Worm (Caenorhabditis elegans) whole organism, L2 larva: ENCODE data around the gene F14E5.2.

Experiments
- C34F6.9 ChIP-seq: fragments of 150-350 bp; optimal IDR thresholded peaks from 2 replicates; lab custom pipeline; 2014; ENCODE audit warnings: missing biosample characterization, missing genetic modification characterization
- F13H6.1 ChIP-seq: sonication (generic microtip); optimal IDR thresholded peaks from 2 replicates; lab custom pipeline; 2016; ENCODE audit warnings: missing genetic modification characterization, missing compliant biosample characterization
- R02D3.7 ChIP-seq: fragments of 150-350 bp; optimal IDR thresholded peaks from 2 replicates; lab custom pipeline; 2014; ENCODE audit warnings: missing biosample characterization, missing genetic modification characterization
- Y55F3AM.14 ChIP-seq: fragments of 200-800 bp; sonication (Bioruptor generic); optimal IDR thresholded peaks from 2 replicates; lab custom pipeline; 2018; ENCODE audit warnings: mild to moderate bottlenecking, missing genetic modification characterization, missing compliant biosample characterization
- ZK546.5 ChIP-seq: sonication (generic microtip); optimal IDR thresholded peaks from 2 replicates; lab custom pipeline; 2017; ENCODE audit warnings: missing biosample characterization, missing genetic modification characterization
- alr-1 ChIP-seq: fragments of 150-350 bp; optimal IDR thresholded peaks from 2 replicates; lab custom pipeline; 2014; ENCODE audit warnings: missing biosample characterization, missing genetic modification characterization
- aly-2 ChIP-seq: fragments of 150-350 bp; optimal IDR thresholded peaks from 2 replicates; lab custom pipeline; 2014; ENCODE audit warnings: missing biosample characterization, missing genetic modification characterization
- ama-1 ChIP-seq: fragments of 150-350 bp; optimal IDR thresholded peaks from 2 replicates; lab custom pipeline; 2018; ENCODE audit warnings: inconsistent platforms
- blmp-1 ChIP-seq: sonication (generic microtip); optimal IDR thresholded peaks from 2 replicates; lab custom pipeline; 2017; ENCODE audit warnings: missing genetic modification characterization, mild to moderate bottlenecking, missing compliant biosample characterization, antibody characterized with exemption, moderate library complexity; ENCODE audit not compliant: insufficient read depth
- ceh-16 ChIP-seq: fragments of 150-350 bp; optimal IDR thresholded peaks from 2 replicates; lab custom pipeline; 2014; ENCODE audit warnings: missing biosample characterization, missing genetic modification characterization
- ceh-82 ChIP-seq: fragments of 150-350 bp; optimal IDR thresholded peaks from 2 replicates; lab custom pipeline; 2014; ENCODE audit warnings: missing biosample characterization, missing genetic modification characterization
- crh-2 ChIP-seq: sonication (generic microtip); optimal IDR thresholded peaks from 2 replicates; lab custom pipeline; 2017; ENCODE audit warnings: missing biosample characterization, missing genetic modification characterization
- dmd-4 ChIP-seq: sonication (generic microtip); optimal IDR thresholded peaks from 2 replicates; lab custom pipeline; 2017; ENCODE audit warnings: missing biosample characterization, missing genetic modification characterization
- egl-27 ChIP-seq: sonication (generic microtip); optimal IDR thresholded peaks from 3 replicates; lab custom pipeline; 2017; ENCODE audit warnings: missing biosample characterization, missing genetic modification reagents, missing genetic modification characterization
- elt-1 ChIP-seq: fragments of 150-350 bp; optimal IDR thresholded peaks from 2 replicates; lab custom pipeline; 2014; ENCODE audit warnings: missing biosample characterization, missing genetic modification characterization
- elt-3 ChIP-seq: sonication (generic microtip); optimal IDR thresholded peaks from 2 replicates; lab custom pipeline; 2017; ENCODE audit warnings: missing biosample characterization, missing genetic modification characterization
- fos-1 ChIP-seq: fragments of 150-350 bp; optimal IDR thresholded peaks from 2 replicates; lab custom pipeline; 2014; ENCODE audit warnings: missing biosample characterization, missing genetic modification characterization
- gmeb-1 ChIP-seq: fragments of 150-350 bp; optimal IDR thresholded peaks from 2 replicates; lab custom pipeline; 2014; ENCODE audit warnings: missing biosample characterization, missing genetic modification characterization
- lin-11 ChIP-seq: fragments of 150-350 bp; sonication (generic microtip); optimal IDR thresholded peaks from 2 replicates; lab custom pipeline; 2014; ENCODE audit warnings: missing biosample characterization, missing genetic modification characterization, inconsistent platforms, mixed read lengths
- lin-13 ChIP-seq: fragments of 150-350 bp; optimal IDR thresholded peaks from 2 replicates; lab custom pipeline; 2014; ENCODE audit warnings: missing biosample characterization, missing genetic modification reagents, missing genetic modification characterization
- lin-39 ChIP-seq: fragments of 150-350 bp; optimal IDR thresholded peaks from 2 replicates; lab custom pipeline; 2014; ENCODE audit warnings: missing biosample characterization, missing genetic modification reagents, missing genetic modification characterization
- lsy-2 ChIP-seq, 2 experiments: fragments of 150-350 bp in 1 of 2; sonication (generic microtip) in 1 of 2; optimal IDR thresholded peaks; 2 replicates each; lab custom pipeline; 2014 to 2017; ENCODE audit warnings: missing biosample characterization in 2 of 2, missing genetic modification characterization in 2 of 2
- mab-5 ChIP-seq: fragments of 150-350 bp; optimal IDR thresholded peaks from 2 replicates; lab custom pipeline; 2014; ENCODE audit warnings: missing biosample characterization, missing genetic modification characterization
- mdl-1 ChIP-seq, 2 experiments: fragments of 150-350 bp in 1 of 2; sonication (generic microtip) in 1 of 2; optimal IDR thresholded peaks; 2 replicates each; lab custom pipeline; 2017; ENCODE audit warnings: missing biosample characterization in 2 of 2, missing genetic modification characterization in 2 of 2
- nhr-10 ChIP-seq: sonication (generic microtip); optimal IDR thresholded peaks from 2 replicates; lab custom pipeline; 2017; ENCODE audit warnings: missing biosample characterization, missing genetic modification characterization
- nhr-11 ChIP-seq: fragments of 150-350 bp; optimal IDR thresholded peaks from 2 replicates; lab custom pipeline; 2014; ENCODE audit warnings: missing biosample characterization, missing genetic modification characterization
- nhr-12 ChIP-seq: fragments of 150-350 bp; optimal IDR thresholded peaks from 2 replicates; lab custom pipeline; 2014; ENCODE audit warnings: missing biosample characterization, missing genetic modification characterization
- nhr-129 ChIP-seq: fragments of 150-350 bp; optimal IDR thresholded peaks from 2 replicates; lab custom pipeline; 2014; ENCODE audit warnings: missing biosample characterization, missing genetic modification characterization
- nhr-21 ChIP-seq: fragments of 150-350 bp; optimal IDR thresholded peaks from 2 replicates; lab custom pipeline; 2014; ENCODE audit warnings: missing biosample characterization, missing genetic modification characterization
- nhr-23 ChIP-seq: fragments of 150-350 bp; optimal IDR thresholded peaks from 2 replicates; lab custom pipeline; 2014; ENCODE audit warnings: missing biosample characterization, missing genetic modification reagents, missing genetic modification characterization
- nhr-237 ChIP-seq: fragments of 150-350 bp; optimal IDR thresholded peaks from 2 replicates; lab custom pipeline; 2014; ENCODE audit warnings: missing biosample characterization, missing genetic modification characterization
- nhr-25 ChIP-seq: fragments of 150-350 bp; sonication (generic microtip); optimal IDR thresholded peaks from 3 replicates; lab custom pipeline; 2014; ENCODE audit warnings: missing biosample characterization, missing genetic modification characterization
- nhr-6 ChIP-seq: fragments of 150-350 bp; optimal IDR thresholded peaks from 2 replicates; lab custom pipeline; 2014; ENCODE audit warnings: missing biosample characterization, missing genetic modification characterization
- nhr-77 ChIP-seq: fragments of 150-350 bp; optimal IDR thresholded peaks from 2 replicates; lab custom pipeline; 2014; ENCODE audit warnings: missing biosample characterization, missing genetic modification characterization
- peb-1 ChIP-seq: fragments of 150-350 bp; optimal IDR thresholded peaks from 2 replicates; lab custom pipeline; 2014; ENCODE audit warnings: missing biosample characterization, missing genetic modification characterization
- sem-4 ChIP-seq: fragments of 150-350 bp; optimal IDR thresholded peaks from 2 replicates; lab custom pipeline; 2014; ENCODE audit warnings: missing biosample characterization, missing genetic modification reagents, missing genetic modification characterization
- skn-1 ChIP-seq: sonication (generic microtip); optimal IDR thresholded peaks from 2 replicates; lab custom pipeline; 2017; ENCODE audit warnings: missing biosample characterization, missing genetic modification characterization
- sma-3 ChIP-seq: sonication (generic microtip); optimal IDR thresholded peaks from 2 replicates; lab custom pipeline; 2016; ENCODE audit warnings: missing genetic modification reagents, missing genetic modification characterization, missing compliant biosample characterization
- sma-9 ChIP-seq, 2 experiments: fragments of 150-350 bp in 1 of 2; sonication (generic microtip) in 1 of 2; optimal IDR thresholded peaks; 2 replicates each; lab custom pipeline; 2014 to 2016; ENCODE audit warnings: missing genetic modification characterization in 2 of 2, mild to moderate bottlenecking in 1 of 2, missing biosample characterization in 1 of 2, missing compliant biosample characterization in 1 of 2, missing genetic modification reagents in 1 of 2, moderate library complexity in 1 of 2
- snpc-4 ChIP-seq: fragments of 150-350 bp; optimal IDR thresholded peaks from 2 replicates; lab custom pipeline; 2014; ENCODE audit warnings: missing biosample characterization, missing genetic modification characterization
- unc-39 ChIP-seq: fragments of 150-350 bp; optimal IDR thresholded peaks from 2 replicates; lab custom pipeline; 2014; ENCODE audit warnings: missing biosample characterization, missing genetic modification characterization
- unc-55 ChIP-seq: fragments of 150-350 bp; sonication (generic microtip); optimal IDR thresholded peaks from 3 replicates; lab custom pipeline; 2014; ENCODE audit warnings: missing biosample characterization, missing genetic modification reagents, missing genetic modification characterization
- zag-1 ChIP-seq: fragments of 150-350 bp; optimal IDR thresholded peaks from 2 replicates; lab custom pipeline; 2014; ENCODE audit warnings: missing biosample characterization, missing genetic modification characterization
- ztf-1 ChIP-seq: fragments of 200-800 bp; sonication (Bioruptor generic); conservative IDR thresholded peaks from 2 replicates; pipeline ENCODE4 v1.3.6; 2022; ENCODE audit warnings: missing genetic modification characterization, missing compliant biosample characterization
- ztf-11 ChIP-seq: sonication (generic microtip); optimal IDR thresholded peaks from 2 replicates; lab custom pipeline; 2017; ENCODE audit warnings: missing biosample characterization, missing genetic modification characterization
- ztf-4 ChIP-seq: fragments of 150-350 bp; optimal IDR thresholded peaks from 2 replicates; lab custom pipeline; 2014; ENCODE audit warnings: missing biosample characterization, missing genetic modification characterization

F14E5.2 gene

ce11 chrII:8446731-8447130, 18.1 kb upstream of the F14E5.2 start, which contains the start of gene cut-3:
cut-3 (minus strand) TSS chrII:8446831.
- no peak for TF ChIP-seq ceh-82 (tag; lab: Kevin White, UChicago)

- TF ChIP-seq ceh-82 (tag; lab: Kevin White, UChicago), result no peak
These were observed 15.3 kb upstream of the F14E5.2 start, which contains the start of gene evl-20 for ce11 chrII:8444007-8444406. evl-20 (plus strand) TSS chrII:8444307.

ce11 chrII:8442717-8443223, 14.1 kb upstream of the F14E5.2 start, which contains the start of gene eif-3.G:
eif-3.G (plus strand) TSS chrII:8442767.
- TF ChIP-seq peb-1 (tag; lab: Kevin White, UChicago), result no peak
- no peak for TF ChIP-seq dmd-4 (tag; lab: Kevin White, UChicago)
- no peak for TF ChIP-seq nhr-237 (tag; lab: Kevin White, UChicago)
- no peak for TF ChIP-seq Y55F3AM.14 (GFP tag; lab: Kevin White, UChicago)
- no peak for TF ChIP-seq lsy-2 (tag; optimal IDR thresholded peaks at IDR 0.05; lab: Kevin White, UChicago)
- no peak for TF ChIP-seq ceh-82 (tag; lab: Kevin White, UChicago)
- TF ChIP-seq nhr-129 (tag; lab: Kevin White, UChicago), result no peak
- TF ChIP-seq mdl-1 (tag; optimal IDR thresholded peaks at IDR 0.05; lab: Kevin White, UChicago), result no peak
- no peak for TF ChIP-seq ZK546.5 (tag; lab: Kevin White, UChicago)
- TF ChIP-seq egl-27 (tag; lab: Kevin White, UChicago), result no peak
- TF ChIP-seq zag-1 (tag; lab: Kevin White, UChicago), result no peak
- no peak for TF ChIP-seq crh-2

ce11 chrII:8442176-8442575, 13.5 kb upstream of the F14E5.2 start:
- no peak for TF ChIP-seq R02D3.7 (tag; lab: Kevin White, UChicago)
- peak; percentile 59 for TF ChIP-seq unc-55 (GFP tag; lab: Kevin White, UChicago)
- TF ChIP-seq C34F6.9 (tag; lab: Kevin White, UChicago), result peak; percentile 43
- TF ChIP-seq nhr-6 (tag; lab: Kevin White, UChicago), result no peak
- peak; percentile 60 for TF ChIP-seq sma-9 (GFP tag; optimal IDR thresholded peaks at IDR 0.05; lab: Kevin White, UChicago)
- no peak for TF ChIP-seq sma-9 (tag; optimal IDR thresholded peaks at IDR 0.05; lab: Kevin White, UChicago)
- no peak for TF ChIP-seq mdl-1 (tag; optimal IDR thresholded peaks at IDR 0.05; lab: Kevin White, UChicago)
- no peak for TF ChIP-seq nhr-10
- no peak for TF ChIP-seq ceh-16
- TF ChIP-seq nhr-77, result no peak
- TF ChIP-seq snpc-4 (tag; lab: Kevin White, UChicago), result no peak
- TF ChIP-seq nhr-25 (tag; lab: Kevin White, UChicago), result peak; percentile 79
- TF ChIP-seq ztf-1, result no peak
- TF ChIP-seq aly-2, result no peak
- TF ChIP-seq ztf-11, result no peak
- TF ChIP-seq elt-1 (tag; lab: Kevin White, UChicago), result no peak
- TF ChIP-seq alr-1 (tag; lab: Kevin White, UChicago), result no peak
- TF ChIP-seq nhr-237 (tag; lab: Kevin White, UChicago), result no peak
- TF ChIP-seq zag-1 (tag; lab: Kevin White, UChicago), result no peak
- no peak for TF ChIP-seq dmd-4 (tag; lab: Kevin White, UChicago)
- peak; percentile 53 for TF ChIP-seq gmeb-1 (tag; lab: Kevin White, UChicago)
- peak; percentile 67 for TF ChIP-seq sma-3 (GFP tag; lab: Kevin White, UChicago)
- TF ChIP-seq mab-5, result no peak
- TF ChIP-seq F13H6.1 (tag; lab: Kevin White, UChicago), result peak; percentile 1
- TF ChIP-seq unc-39 (tag; lab: Kevin White, UChicago), result no peak
- no peak for TF ChIP-seq nhr-11 (tag; lab: Kevin White, UChicago)
- no peak for TF ChIP-seq lin-13 (GFP tag; lab: Kevin White, UChicago)
- peak; percentile 17 for TF ChIP-seq blmp-1
- peak; percentile 16 for TF ChIP-seq fos-1 (tag; lab: Kevin White, UChicago)
- no peak for TF ChIP-seq lin-11 (tag; lab: Kevin White, UChicago)
- TF ChIP-seq crh-2, result peak; percentile 31
- no peak for TF ChIP-seq nhr-23 (tag; lab: Kevin White, UChicago)
- TF ChIP-seq ceh-82 (tag; lab: Kevin White, UChicago), result no peak
- no peak for TF ChIP-seq peb-1 (tag; lab: Kevin White, UChicago)
- TF ChIP-seq ama-1, result no peak
- peak; percentile 65 for TF ChIP-seq nhr-21 (tag; lab: Kevin White, UChicago)
- TF ChIP-seq skn-1 (tag; lab: Kevin White, UChicago), result no peak
- TF ChIP-seq egl-27 (tag; lab: Kevin White, UChicago), result no peak
- TF ChIP-seq lsy-2 (tag; optimal IDR thresholded peaks at IDR 0.05; lab: Kevin White, UChicago), result peak; percentile 76 to 93
- no peak for TF ChIP-seq elt-3 (tag; lab: Kevin White, UChicago)
- no peak for TF ChIP-seq ztf-4 (tag; lab: Kevin White, UChicago)
- no peak for TF ChIP-seq lin-39 (tag; lab: Kevin White, UChicago)
- no peak for TF ChIP-seq sem-4 (tag; lab: Kevin White, UChicago)
- no peak for TF ChIP-seq nhr-12 (tag; lab: Kevin White, UChicago)
- no peak for TF ChIP-seq ZK546.5 (tag; lab: Kevin White, UChicago)
